Fruit fly (Drosophila melanogaster): ENCODE results near the gene CG12320.

Gene CG12320

DNA sequence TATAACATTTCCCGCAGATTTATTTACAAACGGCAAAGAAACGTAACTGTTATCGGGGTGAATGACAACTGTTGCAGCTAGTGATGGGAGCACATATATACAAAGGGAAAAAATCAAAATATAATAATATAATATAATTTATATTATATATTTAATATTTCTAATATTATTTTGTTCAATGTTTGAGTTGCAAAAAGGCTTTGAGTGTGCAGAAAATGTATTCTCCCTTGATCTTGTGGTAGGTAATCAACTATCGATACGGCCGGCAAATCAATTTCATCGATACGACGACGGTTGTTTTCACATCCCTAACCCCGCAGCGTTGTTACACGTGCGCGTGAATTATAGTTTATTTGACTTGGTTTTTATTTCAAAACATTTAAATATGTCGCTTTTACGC lies 29.1 kb downstream of the CG12320 start, which contains the start of the genes mTerf5 and Non3 (continued):
- TF ChIP-seq Atf-2 (GFP tag; optimal IDR thresholded peaks at IDR 0.05) (no peak), Mrtf (GFP tag; IDR thresholded peaks at IDR 0.05) (no peak), pita (GFP tag; optimal IDR thresholded peaks at IDR 0.05) (no peak), ash1 (GFP tag; optimal IDR thresholded peaks at IDR 0.05) (no peak), Abd-B (GFP tag; optimal IDR thresholded peaks at IDR 0.05) (no peak), CG6175 (GFP tag; IDR thresholded peaks at IDR 0.05) (no peak), twi (tag; optimal IDR thresholded peaks at IDR 0.05) (peak; percentile 40), D19A (tag; optimal IDR thresholded peaks at IDR 0.05) (peak; percentile 43), CrebB (tag; optimal IDR thresholded peaks at IDR 0.05) (no peak), CG6791 (GFP tag; IDR thresholded peaks at IDR 0.05; ENCODE audit: partially characterized antibody) (peak; percentile 78), ems (GFP tag; optimal IDR thresholded peaks at IDR 0.05) (no peak), MTF-1 (GFP tag; optimal IDR thresholded peaks at IDR 0.05; ENCODE audit: borderline replicate concordance) (no peak), Eip74EF (GFP tag; optimal IDR thresholded peaks at IDR 0.05) (no peak), Dip3 (GFP tag; optimal IDR thresholded peaks at IDR 0.05) (peak; percentile 8), Gsc (GFP tag; IDR thresholded peaks at IDR 0.05) (no peak), Nf-YA (GFP tag; IDR thresholded peaks at IDR 0.05) (no peak), sisA (GFP tag; IDR thresholded peaks at IDR 0.05) (peak; percentile 29; the same call in 1 of the 2 replicates), cg (GFP tag; optimal IDR thresholded peaks at IDR 0.05) (no peak), Optix (GFP tag; IDR thresholded peaks at IDR 0.05) (peak; percentile 37; the same call in 1 of the 3 replicates), dmrt11E (tag; optimal IDR thresholded peaks at IDR 0.05) (peak; percentile 65), CG11504 (tag; optimal IDR thresholded peaks at IDR 0.05) (peak; percentile 69), zfh2 (GFP tag; optimal IDR thresholded peaks at IDR 0.05) (peak; percentile 45), Fer1 (GFP tag; optimal IDR thresholded peaks at IDR 0.05) (peak; percentile 64), Antp (GFP tag; optimal IDR thresholded peaks at IDR 0.05) (no peak), NC2β (GFP tag; optimal IDR thresholded peaks at IDR 0.05) (no peak), CG13296 (GFP tag; optimal IDR thresholded peaks at IDR 0.05) (peak; percentile 68), CG1024 (GFP tag; IDR thresholded peaks at IDR 0.05) (no peak), Ets65A (GFP tag) (peak; percentile 83), CG5180 (GFP tag; optimal IDR thresholded peaks at IDR 0.05) (no peak), Hr78 (GFP tag; optimal IDR thresholded peaks at IDR 0.05) (no peak), ham (GFP tag; IDR thresholded peaks at IDR 0.05) (no peak), fd64A (GFP tag; optimal IDR thresholded peaks at IDR 0.05) (no peak), Nf-YB (GFP tag; optimal IDR thresholded peaks at IDR 0.05) (peak; percentile 29), sqz (GFP tag; optimal IDR thresholded peaks at IDR 0.05) (no peak), bbx (GFP tag; IDR thresholded peaks at IDR 0.05; ENCODE audit: partially characterized antibody) (peak; percentile 72; the same call in 1 of the 2 replicates), Mad (GFP tag; optimal IDR thresholded peaks at IDR 0.05) (no peak), CG1792 (GFP tag; optimal IDR thresholded peaks at IDR 0.05) (no peak), bigmax (GFP tag; optimal IDR thresholded peaks at IDR 0.05) (no peak), CG33213 (GFP tag; optimal IDR thresholded peaks at IDR 0.05) (no peak), chn (GFP tag; optimal IDR thresholded peaks at IDR 0.05) (no peak), CG6689 (GFP tag; IDR thresholded peaks at IDR 0.05) (peak; percentile 57), Nf-YC (tag; optimal IDR thresholded peaks at IDR 0.05) (peak; percentile 65), slbo (GFP tag; IDR thresholded peaks at IDR 0.05) (peak; percentile 67; the same call in 1 of the 2 replicates), hbn (GFP tag; IDR thresholded peaks at IDR 0.05; ENCODE audit: partially characterized antibody) (peak; percentile 83), eve (GFP tag; optimal IDR thresholded peaks at IDR 0.05) (no peak), crc (GFP tag; optimal IDR thresholded peaks at IDR 0.05) (no peak), gt (GFP tag; IDR thresholded peaks at IDR 0.05) (no peak), ind (GFP tag; optimal IDR thresholded peaks at IDR 0.05) (peak; percentile 68), az2 (GFP tag; optimal IDR thresholded peaks at IDR 0.05) (peak; percentile 49), CG6654 (GFP tag; optimal IDR thresholded peaks at IDR 0.05) (no peak), CHES-1-like (GFP tag; optimal IDR thresholded peaks at IDR 0.05) (no peak)

All from whole organism, embryonic.